Worm (Caenorhabditis elegans): ENCODE results near the gene K07B1.4.

- TF ChIP-seq ztf-23 (GFP tag; IDR thresholded peaks at IDR 0.05) = no peak
- TF ChIP-seq ref-1 (GFP tag; conservative IDR thresholded peaks at IDR 0.05) = no peak
- no peak for TF ChIP-seq med-1 (GFP tag; optimal IDR thresholded peaks at IDR 0.05; ENCODE audit: insufficient read depth)
- no peak for TF ChIP-seq flt-1 (GFP tag; IDR thresholded peaks at IDR 0.05)
- TF ChIP-seq cog-1 (tag; optimal IDR thresholded peaks at IDR 0.05) = no peak
Measured at ce11 chrV:9332611-9333315, 4.0 kb downstream of the K07B1.4 start.

Measured in whole organism, midembryonic.